Fruit fly (Drosophila melanogaster) whole organism, embryonic: ENCODE data around the gene Trim9.

Experiments
- CG10462 ChIP-seq: fragments of 200-800 bp; sonication (Bioruptor generic); optimal IDR thresholded peaks from 2 replicates; lab custom pipeline; 2016; ENCODE audit warnings: missing biosample characterization, missing genetic modification characterization
- CG12391 ChIP-seq: fragments of 200-800 bp; sonication (Bioruptor generic); optimal IDR thresholded peaks from 3 replicates; lab custom pipeline; 2018; ENCODE audit warnings: missing biosample characterization, mild to moderate bottlenecking, missing genetic modification characterization, moderate library complexity
- CG12744 ChIP-seq: fragments of 200-800 bp; sonication (Bioruptor generic); optimal IDR thresholded peaks from 2 replicates; lab custom pipeline; 2016; ENCODE audit warnings: missing biosample characterization, missing genetic modification characterization
- CG14050 ChIP-seq: fragments of 200-800 bp; sonication (Bioruptor generic); IDR thresholded peaks from 3 replicates; pipeline ENCODE4 v1.3.6; 2022; ENCODE audit warnings: missing biosample characterization, missing genetic modification characterization
- CG1602 ChIP-seq: fragments of 200-800 bp; sonication (Bioruptor generic); optimal IDR thresholded peaks from 3 replicates; lab custom pipeline; 2016; ENCODE audit warnings: missing biosample characterization, missing genetic modification characterization
- CG17328 ChIP-seq: fragments of 200-800 bp; sonication (Bioruptor generic); IDR thresholded peaks from 2 replicates; pipeline ENCODE4 v1.3.6; 2022; ENCODE audit warnings: missing biosample characterization, missing genetic modification characterization
- CG17359 ChIP-seq: fragments of 200-800 bp; sonication (Bioruptor generic); optimal IDR thresholded peaks from 3 replicates; lab custom pipeline; 2018; ENCODE audit warnings: missing biosample characterization, mild to moderate bottlenecking, missing genetic modification characterization, moderate library complexity
- CG3163 ChIP-seq: fragments of 200-800 bp; sonication (Bioruptor generic); optimal IDR thresholded peaks from 3 replicates; lab custom pipeline; 2016; ENCODE audit warnings: missing biosample characterization, missing genetic modification characterization
- CG32532 ChIP-seq: fragments of 200-800 bp; sonication (Bioruptor generic); IDR thresholded peaks from 2 replicates; pipeline ENCODE4 v1.3.6; 2022; ENCODE audit warnings: missing biosample characterization, missing genetic modification characterization
- CG33557 ChIP-seq: fragments of 200-800 bp; sonication (Bioruptor generic); optimal IDR thresholded peaks from 2 replicates; lab custom pipeline; 2019; ENCODE audit warnings: missing biosample characterization, mild to moderate bottlenecking, missing genetic modification characterization, moderate library complexity
- CG4404 ChIP-seq: fragments of 200-800 bp; sonication (Bioruptor generic); IDR thresholded peaks from 2 replicates; pipeline ENCODE4 v1.3.6; 2022; ENCODE audit warnings: missing biosample characterization, missing genetic modification characterization
- CG5180 ChIP-seq: fragments of 200-800 bp; sonication (Bioruptor generic); optimal IDR thresholded peaks from 3 replicates; lab custom pipeline; 2017; ENCODE audit warnings: missing biosample characterization, missing genetic modification characterization, mild to moderate bottlenecking, moderate library complexity, missing genetic modification reagents
- CG6254 ChIP-seq: fragments of 200-800 bp; sonication (Bioruptor generic); optimal IDR thresholded peaks from 3 replicates; lab custom pipeline; 2017; ENCODE audit warnings: mild to moderate bottlenecking, missing biosample characterization, missing genetic modification reagents, missing genetic modification characterization
- CG7271 ChIP-seq: fragments of 200-800 bp; sonication (Bioruptor generic); optimal IDR thresholded peaks from 2 replicates; lab custom pipeline; 2018; ENCODE audit warnings: missing biosample characterization, mild to moderate bottlenecking, missing genetic modification characterization, moderate library complexity
- CG8281 ChIP-seq: fragments of 200-800 bp; sonication (Bioruptor generic); optimal IDR thresholded peaks from 2 replicates; lab custom pipeline; 2018; ENCODE audit warnings: missing biosample characterization, mild to moderate bottlenecking, missing genetic modification characterization, moderate library complexity
- CG8388 ChIP-seq: fragments of 200-800 bp; sonication (Bioruptor generic); optimal IDR thresholded peaks from 2 replicates; lab custom pipeline; 2019; ENCODE audit warnings: missing biosample characterization, mild to moderate bottlenecking, missing genetic modification characterization, moderate library complexity
- CG9817 ChIP-seq: fragments of 200-800 bp; sonication (Bioruptor generic); optimal IDR thresholded peaks from 2 replicates; lab custom pipeline; 2018; ENCODE audit warnings: missing biosample characterization, mild to moderate bottlenecking, missing genetic modification characterization, moderate library complexity
- Doc3 ChIP-seq: fragments of 200-800 bp; sonication (Bioruptor generic); IDR thresholded peaks from 3 replicates; pipeline ENCODE4 v1.3.6; 2022; ENCODE audit warnings: missing biosample characterization, missing genetic modification characterization; ENCODE audit not compliant: partially characterized antibody
- Gsc ChIP-seq: fragments of 200-800 bp; sonication (Bioruptor generic); IDR thresholded peaks from 2 replicates; pipeline ENCODE4 v1.3.6; 2022; ENCODE audit warnings: missing biosample characterization, missing genetic modification characterization
- Hand ChIP-seq: fragments of 200-800 bp; sonication (Bioruptor generic); optimal IDR thresholded peaks from 2 replicates; lab custom pipeline; 2017; ENCODE audit warnings: mild to moderate bottlenecking, missing biosample characterization, missing genetic modification reagents, missing genetic modification characterization
- Max ChIP-seq: fragments of 200-800 bp; sonication (Bioruptor generic); optimal IDR thresholded peaks from 2 replicates; lab custom pipeline; 2016; ENCODE audit warnings: missing biosample characterization, mild to moderate bottlenecking, missing genetic modification characterization
- Mrtf ChIP-seq: fragments of 200-800 bp; sonication (Bioruptor generic); IDR thresholded peaks from 3 replicates; pipeline ENCODE4 v1.3.6; 2022; ENCODE audit warnings: missing biosample characterization, missing genetic modification characterization
- NFAT ChIP-seq: fragments of 200-800 bp; sonication (Bioruptor generic); IDR thresholded peaks from 2 replicates; pipeline ENCODE4 v1.3.6; 2022; ENCODE audit warnings: missing biosample characterization, missing genetic modification characterization
- PHDP ChIP-seq: fragments of 200-800 bp; sonication (Bioruptor generic); optimal IDR thresholded peaks from 3 replicates; lab custom pipeline; 2018; ENCODE audit warnings: missing biosample characterization, mild to moderate bottlenecking, missing genetic modification characterization, moderate library complexity
- Sox102F ChIP-seq: fragments of 200-800 bp; sonication (Bioruptor generic); optimal IDR thresholded peaks from 2 replicates; lab custom pipeline; 2018; ENCODE audit warnings: missing biosample characterization, mild to moderate bottlenecking, missing genetic modification characterization, moderate library complexity
- aop ChIP-seq: fragments of 200-800 bp; sonication (Bioruptor generic); IDR thresholded peaks from 2 replicates; pipeline ENCODE4 v1.3.6; 2022; ENCODE audit warnings: missing biosample characterization, missing genetic modification characterization
- az2 ChIP-seq: fragments of 200-800 bp; sonication (Bioruptor generic); optimal IDR thresholded peaks from 3 replicates; lab custom pipeline; 2016; ENCODE audit warnings: missing biosample characterization, missing genetic modification characterization
- bowl ChIP-seq: fragments of 200-800 bp; sonication (Bioruptor generic); IDR thresholded peaks from 2 replicates; pipeline ENCODE4 v1.3.6; 2022; ENCODE audit warnings: missing biosample characterization, missing genetic modification characterization
- cas ChIP-seq: fragments of 200-800 bp; sonication (Bioruptor generic); IDR thresholded peaks from 2 replicates; pipeline ENCODE4 v1.3.6; 2022; ENCODE audit warnings: missing biosample characterization, missing genetic modification characterization
- chif ChIP-seq, 2 experiments: fragments of 200-800 bp; sonication (Bioruptor generic); optimal IDR thresholded peaks; 3 replicates each; lab custom pipeline; 2016; ENCODE audit warnings: missing biosample characterization in 2 of 2, missing genetic modification characterization in 2 of 2
- chinmo ChIP-seq: fragments of 200-800 bp; sonication (Bioruptor generic); IDR thresholded peaks from 4 replicates; pipeline ENCODE4 v1.3.6; 2022; ENCODE audit warnings: missing biosample characterization, missing genetic modification characterization; ENCODE audit not compliant: partially characterized antibody
- crc ChIP-seq: fragments of 200-800 bp; sonication (Bioruptor generic); optimal IDR thresholded peaks from 2 replicates; lab custom pipeline; 2016; ENCODE audit warnings: missing biosample characterization, missing genetic modification characterization
- dpn ChIP-seq, 2 experiments: fragments of 200-800 bp; sonication (Bioruptor generic); optimal IDR thresholded peaks; 3 replicates each; lab custom pipeline; 2016; ENCODE audit warnings: missing biosample characterization in 2 of 2, missing genetic modification characterization in 2 of 2
- en ChIP-seq: fragments of 200-800 bp; sonication (Bioruptor generic); optimal IDR thresholded peaks from 2 replicates; lab custom pipeline; 2016; ENCODE audit warnings: missing biosample characterization, missing genetic modification characterization
- fd3F ChIP-seq: fragments of 200-800 bp; sonication (Bioruptor generic); optimal IDR thresholded peaks from 2 replicates; lab custom pipeline; 2018; ENCODE audit warnings: missing biosample characterization, mild to moderate bottlenecking, missing genetic modification characterization, moderate library complexity
- inv ChIP-seq: fragments of 200-800 bp; sonication (Bioruptor generic); IDR thresholded peaks from 2 replicates; pipeline ENCODE4 v1.3.6; 2022; ENCODE audit warnings: missing biosample characterization, missing genetic modification characterization; ENCODE audit not compliant: partially characterized antibody
- lilli ChIP-seq: fragments of 200-800 bp; sonication (Bioruptor generic); optimal IDR thresholded peaks from 3 replicates; lab custom pipeline; 2016; ENCODE audit warnings: missing biosample characterization, missing genetic modification characterization
- lola ChIP-seq, 3 experiments: fragments of >200 bp in 2 of 3; fragments of 200-800 bp in 1 of 3; sonication (Bioruptor generic) in 1 of 3; optimal IDR thresholded peaks; 2 replicates each; lab custom pipeline; 2017 to 2019; ENCODE audit warnings: missing biosample characterization in 3 of 3, missing genetic modification characterization in 3 of 3, mild to moderate bottlenecking in 1 of 3, moderate library complexity in 1 of 3
- mam ChIP-seq: fragments of 200-800 bp; sonication (Bioruptor generic); optimal IDR thresholded peaks from 3 replicates; lab custom pipeline; 2016; ENCODE audit warnings: missing biosample characterization, missing genetic modification characterization
- mld ChIP-seq: fragments of 200-800 bp; sonication (Bioruptor generic); IDR thresholded peaks from 3 replicates; pipeline ENCODE4 v1.3.6; 2022; ENCODE audit warnings: missing biosample characterization, missing genetic modification characterization; ENCODE audit not compliant: partially characterized antibody
- pan ChIP-seq, 4 experiments: fragments of >200 bp in 3 of 4; fragments of 200-800 bp in 1 of 4; sonication (Bioruptor generic) in 1 of 4; optimal IDR thresholded peaks in 3 of 4; IDR thresholded peaks in 1 of 4; 2 replicates each; pipeline versions ENCODE4 v1.3.6 to Lab custom; 2017 to 2022; ENCODE audit warnings: missing biosample characterization in 2 of 4, missing genetic modification characterization in 2 of 4, mixed read lengths in 1 of 4
- shn ChIP-seq: fragments of 200-800 bp; sonication (Bioruptor generic); optimal IDR thresholded peaks from 3 replicates; lab custom pipeline; 2016; ENCODE audit warnings: missing biosample characterization, missing genetic modification characterization
- sob ChIP-seq: fragments of 200-800 bp; sonication (Bioruptor generic); IDR thresholded peaks from 2 replicates; pipeline ENCODE4 v1.3.6; 2022; ENCODE audit warnings: missing biosample characterization, missing genetic modification characterization
- sqz ChIP-seq: fragments of 200-800 bp; sonication (Bioruptor generic); optimal IDR thresholded peaks from 3 replicates; lab custom pipeline; 2018; ENCODE audit warnings: missing biosample characterization, mild to moderate bottlenecking, missing genetic modification characterization
- stc ChIP-seq: fragments of 200-800 bp; sonication (Bioruptor generic); IDR thresholded peaks from 2 replicates; pipeline ENCODE4 v1.3.6; 2022; ENCODE audit warnings: missing biosample characterization, missing genetic modification characterization
- unc-4 ChIP-seq: fragments of 200-800 bp; sonication (Bioruptor generic); IDR thresholded peaks from 2 replicates; pipeline ENCODE4 v1.3.6; 2022; ENCODE audit warnings: missing biosample characterization, missing genetic modification characterization; ENCODE audit not compliant: partially characterized antibody
- zf30C ChIP-seq: fragments of 200-800 bp; sonication (Bioruptor generic); optimal IDR thresholded peaks from 3 replicates; lab custom pipeline; 2018; ENCODE audit warnings: missing biosample characterization, mild to moderate bottlenecking, missing genetic modification characterization
- zfh1 ChIP-seq: fragments of 200-800 bp; sonication (Bioruptor generic); IDR thresholded peaks from 3 replicates; pipeline ENCODE4 v1.3.6; 2022; ENCODE audit warnings: missing biosample characterization, missing genetic modification characterization

Trim9 gene

DNA sequence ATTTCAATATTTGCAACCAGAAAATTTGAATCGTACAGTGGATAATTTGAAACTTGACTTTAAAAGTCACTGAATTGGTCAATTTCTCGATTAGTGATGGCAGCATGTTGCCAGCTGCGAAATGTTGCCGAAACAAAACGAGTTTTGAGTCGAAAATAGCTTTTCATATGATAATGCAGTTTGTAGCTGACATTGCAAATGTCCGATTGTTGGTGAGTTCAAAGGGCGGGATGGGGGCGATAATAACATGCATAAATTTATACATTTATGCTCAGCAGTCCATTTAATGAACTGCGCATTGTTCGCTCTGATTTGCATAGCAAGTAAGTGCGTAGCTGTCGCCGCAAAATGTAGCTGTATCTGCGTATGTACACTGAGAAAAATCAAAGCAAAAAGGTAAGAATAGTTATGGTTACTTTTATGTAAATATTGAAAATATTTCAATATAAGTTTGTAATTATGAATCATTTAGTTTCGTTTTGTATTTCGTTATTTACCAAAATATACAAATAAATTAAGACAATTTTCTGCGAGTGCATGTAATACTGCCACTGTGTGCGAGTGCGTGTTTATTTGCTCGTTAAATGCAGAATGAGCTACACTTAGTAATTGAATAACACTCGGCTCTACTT lies 17.6 kb upstream of the Trim9 start, which contains the start of gene Lip4 (continued):
- TF ChIP-seq zfh1 (peak; percentile 69), Max (GFP tag; lab: Kevin White, UChicago) (peak; percentile 75), CG6254 (GFP tag; lab: Kevin White, UChicago) (no peak), CG12391 (peak; percentile 81), pan (optimal IDR thresholded peaks at IDR 0.05; lab: Kevin White, UChicago) (no peak), pan (GFP tag; optimal IDR thresholded peaks at IDR 0.05 in 1 of 2, IDR thresholded peaks at IDR 0.05 in 1 of 2) (peak in 1 of 2 experiments; percentile 89), chinmo (peak; percentile 76; the same call in 2 of the 4 replicates), Hand (GFP tag; lab: Kevin White, UChicago) (peak; percentile 27), CG7271 (peak; percentile 74), CG4404 (GFP tag; lab: Robert Waterston, UW) (peak; percentile 72), CG32532 (GFP tag; lab: Robert Waterston, UW) (peak; percentile 81), CG33557 (GFP tag; lab: Kevin White, UChicago) (no peak), Gsc (GFP tag; lab: Robert Waterston, UW) (no peak), CG1602 (GFP tag; lab: Kevin White, UChicago) (peak; percentile 30), PHDP (tag; lab: Kevin White, UChicago) (peak; percentile 82), CG5180 (GFP tag; lab: Kevin White, UChicago) (peak; percentile 67), sqz (GFP tag; lab: Kevin White, UChicago) (peak; percentile 33), CG17359 (tag; lab: Kevin White, UChicago) (peak; percentile 71), Doc3 (no peak), inv (GFP tag; lab: Robert Waterston, UW) (no peak), chif (GFP tag; optimal IDR thresholded peaks at IDR 0.05; lab: Kevin White, UChicago) (peak; percentile 53 to 56), CG17328 (GFP tag; lab: Robert Waterston, UW) (peak; percentile 79), shn (GFP tag; lab: Kevin White, UChicago) (no peak), lola (GFP tag; optimal IDR thresholded peaks at IDR 0.05; lab: Kevin White, UChicago) (peak in 1 of 3 experiments; percentile 53), CG9817 (tag; lab: Kevin White, UChicago) (peak; percentile 61), Sox102F (GFP tag; lab: Kevin White, UChicago) (peak; percentile 86), NFAT (peak; percentile 44; the same call in 1 of the 2 replicates), stc (GFP tag; lab: Robert Waterston, UW) (peak; percentile 82), bowl (GFP tag; lab: Robert Waterston, UW) (0 out of 2 replicates have a peak, but pooled peaks have one; percentile 7), en (GFP tag; lab: Kevin White, UChicago) (peak; percentile 8), CG10462 (peak; percentile 66), CG14050 (GFP tag; lab: Robert Waterston, UW) (peak; percentile 66; the same call in 2 of the 3 replicates), fd3F (GFP tag; lab: Kevin White, UChicago) (peak; percentile 79), CG12744 (GFP tag; lab: Kevin White, UChicago) (peak; percentile 26), zf30C (GFP tag; lab: Kevin White, UChicago) (peak; percentile 22), mld (GFP tag; lab: Robert Waterston, UW) (no peak), lilli (GFP tag; lab: Kevin White, UChicago) (peak; percentile 74), aop (no peak), az2 (peak; percentile 69), unc-4 (GFP tag; lab: Robert Waterston, UW) (no peak), crc (GFP tag; lab: Kevin White, UChicago) (no peak), CG3163 (GFP tag; lab: Kevin White, UChicago) (no peak), sob (no peak), CG8388 (GFP tag; lab: Kevin White, UChicago) (peak; percentile 67), CG8281 (tag; lab: Kevin White, UChicago) (peak; percentile 29), cas (GFP tag; lab: Robert Waterston, UW) (peak; percentile 55; the same call in 1 of the 2 replicates), dpn (GFP tag; optimal IDR thresholded peaks at IDR 0.05; lab: Kevin White, UChicago) (peak; percentile 66 to 70), mam (GFP tag; lab: Kevin White, UChicago) (peak; percentile 25), Mrtf (peak; percentile 53; the same call in 1 of the 3 replicates)
